Worm (Caenorhabditis elegans) whole organism, young adult: ENCODE results near the gene M142.5.

ENCODE experiments used
- B0019.2 ChIP-seq: fragments of 200-800 bp; sonication (Bioruptor generic); conservative IDR thresholded peaks from 2 replicates; pipeline ENCODE4 v1.3.6; 2022; ENCODE audit warnings: missing genetic modification reagents, missing genetic modification characterization, missing compliant biosample characterization
- C06A6.2 ChIP-seq: fragments of 200-800 bp; sonication (Bioruptor generic); conservative IDR thresholded peaks from 2 replicates; pipeline ENCODE4 v1.3.6; 2022; ENCODE audit warnings: missing genetic modification characterization, missing compliant biosample characterization
- D2030.7 ChIP-seq: fragments of 200-800 bp; sonication (Bioruptor generic); IDR thresholded peaks from 2 replicates; pipeline ENCODE4 v1.3.6; 2022; ENCODE audit warnings: missing genetic modification reagents, missing genetic modification characterization, missing compliant biosample characterization
- F23B12.7 ChIP-seq: sonication (generic microtip); optimal IDR thresholded peaks from 2 replicates; lab custom pipeline; 2017; ENCODE audit warnings: missing genetic modification characterization, mild to moderate bottlenecking, missing compliant biosample characterization, antibody characterized with exemption, moderate library complexity; ENCODE audit not compliant: insufficient read depth
- F33H1.4 ChIP-seq: fragments of 200-800 bp; sonication (Bioruptor generic); IDR thresholded peaks from 2 replicates; pipeline ENCODE4 v1.3.6; 2022; ENCODE audit warnings: missing genetic modification reagents, missing genetic modification characterization, missing compliant biosample characterization
- F49E8.2 ChIP-seq: sonication (generic microtip); optimal IDR thresholded peaks from 3 replicates; lab custom pipeline; 2017; ENCODE audit warnings: missing genetic modification characterization, mild to moderate bottlenecking, missing compliant biosample characterization, antibody characterized with exemption, moderate library complexity; ENCODE audit not compliant: insufficient read depth
- F55B11.4 ChIP-seq: sonication (generic microtip); optimal IDR thresholded peaks from 2 replicates; lab custom pipeline; 2016; ENCODE audit warnings: missing compliant biosample characterization, missing genetic modification characterization, borderline replicate concordance; ENCODE audit not compliant: insufficient read depth
- T07F8.4 ChIP-seq: sonication (generic microtip); optimal IDR thresholded peaks from 2 replicates; lab custom pipeline; 2016; ENCODE audit warnings: mild to moderate bottlenecking, missing genetic modification characterization, moderate library complexity, missing compliant biosample characterization
- Y56A3A.18 ChIP-seq: fragments of 200-800 bp; sonication (Bioruptor generic); IDR thresholded peaks from 2 replicates; pipeline ENCODE4 v1.3.6; 2022; ENCODE audit warnings: missing genetic modification reagents, missing genetic modification characterization, missing compliant biosample characterization
- Y79H2A.3 ChIP-seq: fragments of 200-800 bp; sonication (Bioruptor generic); conservative IDR thresholded peaks from 2 replicates; pipeline ENCODE4 v1.3.6; 2022; ENCODE audit warnings: missing genetic modification reagents, missing genetic modification characterization, missing compliant biosample characterization
- ZK185.1 ChIP-seq: sonication (generic microtip); optimal IDR thresholded peaks from 2 replicates; lab custom pipeline; 2016; ENCODE audit warnings: mild to moderate bottlenecking, missing genetic modification characterization, missing compliant biosample characterization; ENCODE audit not compliant: poor library complexity, severe bottlenecking
- ama-1 ChIP-seq, 3 experiments: fragments of 150-350 bp in 1 of 3; sonication (generic microtip) in 2 of 3; optimal IDR thresholded peaks; 2 replicates each; lab custom pipeline; 2014 to 2018; ENCODE audit warnings: missing biosample characterization in 2 of 3, missing genetic modification characterization in 2 of 3, missing genetic modification reagents in 2 of 3
- atf-7 ChIP-seq: sonication (generic microtip); optimal IDR thresholded peaks from 2 replicates; lab custom pipeline; 2017; ENCODE audit warnings: mild to moderate bottlenecking, missing genetic modification characterization, missing compliant biosample characterization
- athp-1 ChIP-seq: sonication (generic microtip); optimal IDR thresholded peaks from 2 replicates; lab custom pipeline; 2017; ENCODE audit warnings: mild to moderate bottlenecking, missing genetic modification characterization, missing compliant biosample characterization
- attf-5 ChIP-seq: fragments of 200-800 bp; sonication (Bioruptor generic); optimal IDR thresholded peaks from 2 replicates; lab custom pipeline; 2018; ENCODE audit warnings: mild to moderate bottlenecking, missing genetic modification characterization, missing compliant biosample characterization
- bed-2 ChIP-seq: fragments of 200-800 bp; sonication (Bioruptor generic); IDR thresholded peaks from 2 replicates; pipeline ENCODE4 v1.3.6; 2022; ENCODE audit warnings: missing genetic modification reagents, missing genetic modification characterization, missing compliant biosample characterization
- ccch-3 ChIP-seq: fragments of 200-800 bp; sonication (Bioruptor generic); optimal IDR thresholded peaks from 2 replicates; lab custom pipeline; 2018; ENCODE audit warnings: mild to moderate bottlenecking, missing genetic modification characterization, missing compliant biosample characterization
- ceh-91 ChIP-seq: fragments of 200-800 bp; sonication (Bioruptor generic); IDR thresholded peaks from 2 replicates; pipeline ENCODE4 v1.3.6; 2022; ENCODE audit warnings: missing genetic modification reagents, missing genetic modification characterization, missing compliant biosample characterization
- efl-1 ChIP-seq: fragments of 150-350 bp; optimal IDR thresholded peaks from 2 replicates; lab custom pipeline; 2014; ENCODE audit warnings: missing biosample characterization, missing genetic modification reagents, missing genetic modification characterization
- ekl-4 ChIP-seq: fragments of 200-800 bp; sonication (Bioruptor generic); IDR thresholded peaks from 2 replicates; pipeline ENCODE4 v1.3.6; 2022; ENCODE audit warnings: missing genetic modification reagents, missing genetic modification characterization, missing compliant biosample characterization
- hmg-1.2 ChIP-seq: fragments of 200-800 bp; sonication (Bioruptor generic); IDR thresholded peaks from 2 replicates; pipeline ENCODE4 v1.3.6; 2022; ENCODE audit warnings: missing genetic modification reagents, missing genetic modification characterization, missing compliant biosample characterization
- hsf-1 ChIP-seq: fragments of 200-800 bp; sonication (Bioruptor generic); IDR thresholded peaks from 2 replicates; pipeline ENCODE4 v1.3.6; 2022; ENCODE audit warnings: missing genetic modification reagents, missing genetic modification characterization, missing compliant biosample characterization
- lag-1 ChIP-seq: fragments of 200-800 bp; sonication (Bioruptor generic); IDR thresholded peaks from 2 replicates; pipeline ENCODE4 v1.3.6; 2022; ENCODE audit warnings: missing genetic modification reagents, missing genetic modification characterization, missing compliant biosample characterization
- let-607 ChIP-seq, 2 experiments: fragments of 200-800 bp in 1 of 2; sonication (Bioruptor generic) in 1 of 2; sonication (generic microtip) in 1 of 2; optimal IDR thresholded peaks; 2 replicates each; lab custom pipeline; 2016 to 2018; ENCODE audit warnings: mild to moderate bottlenecking in 2 of 2, missing compliant biosample characterization in 2 of 2, missing genetic modification characterization in 2 of 2, moderate library complexity in 2 of 2, missing genotype in 1 of 2
- lin-35 ChIP-seq, 3 experiments: fragments of 150-350 bp in 2 of 3; sonication (generic microtip) in 1 of 3; optimal IDR thresholded peaks; 2 replicates each; lab custom pipeline; 2014 to 2018; ENCODE audit warnings: missing biosample characterization in 3 of 3, missing genetic modification characterization in 3 of 3, missing genetic modification reagents in 3 of 3
- lin-54 ChIP-seq: fragments of 200-800 bp; sonication (Bioruptor generic); optimal IDR thresholded peaks from 2 replicates; lab custom pipeline; 2018; ENCODE audit warnings: mild to moderate bottlenecking, missing genetic modification characterization, missing compliant biosample characterization
- lsl-1 ChIP-seq: fragments of 200-800 bp; sonication (Bioruptor generic); optimal IDR thresholded peaks from 2 replicates; lab custom pipeline; 2018; ENCODE audit warnings: mild to moderate bottlenecking, missing genetic modification characterization, moderate library complexity, missing compliant biosample characterization
- madf-6 ChIP-seq: fragments of 200-800 bp; sonication (Bioruptor generic); IDR thresholded peaks from 2 replicates; pipeline ENCODE4 v1.3.6; 2022; ENCODE audit warnings: missing genetic modification reagents, missing genetic modification characterization, missing compliant biosample characterization
- madf-8 ChIP-seq: fragments of 200-800 bp; sonication (Bioruptor generic); conservative IDR thresholded peaks from 2 replicates; pipeline ENCODE4 v1.3.6; 2022; ENCODE audit warnings: missing genetic modification reagents, missing genetic modification characterization, missing compliant biosample characterization
- mcd-1 ChIP-seq: fragments of 200-800 bp; sonication (Bioruptor generic); IDR thresholded peaks from 2 replicates; pipeline ENCODE4 v1.3.6; 2022; ENCODE audit warnings: missing genetic modification reagents, missing genetic modification characterization, missing compliant biosample characterization
- mes-4 ChIP-seq: sonication (generic microtip); optimal IDR thresholded peaks from 2 replicates; lab custom pipeline; 2016; ENCODE audit warnings: missing genotype, missing genetic modification characterization, missing compliant biosample characterization
- rcor-1 ChIP-seq: fragments of 200-800 bp; sonication (Bioruptor generic); IDR thresholded peaks from 2 replicates; pipeline ENCODE4 v1.3.6; 2022; ENCODE audit warnings: missing genetic modification reagents, missing genetic modification characterization, missing compliant biosample characterization
- snpc-1.3 ChIP-seq: sonication (generic microtip); optimal IDR thresholded peaks from 2 replicates; lab custom pipeline; 2017; ENCODE audit warnings: missing genetic modification characterization, mild to moderate bottlenecking, missing compliant biosample characterization, antibody characterized with exemption, moderate library complexity, missing genotype, missing genetic modification reagents; ENCODE audit not compliant: insufficient read depth
- snpc-3.4 ChIP-seq: sonication (generic microtip); optimal IDR thresholded peaks from 2 replicates; lab custom pipeline; 2017; ENCODE audit warnings: missing genetic modification characterization, mild to moderate bottlenecking, missing compliant biosample characterization, antibody characterized with exemption, moderate library complexity, missing genotype, missing genetic modification reagents
- snpc-4 ChIP-seq, 5 experiments: fragments of 150-350 bp in 1 of 5; sonication (generic microtip) in 4 of 5; optimal IDR thresholded peaks; 2 replicates each; lab custom pipeline; 2014 to 2018; ENCODE audit warnings: missing genetic modification characterization in 5 of 5, missing biosample characterization in 3 of 5, antibody characterized with exemption in 2 of 5, mild to moderate bottlenecking in 2 of 5, missing compliant biosample characterization in 2 of 5, missing genotype in 2 of 5, moderate library complexity in 2 of 5, missing genetic modification reagents in 1 of 5
- tbx-9 ChIP-seq: sonication (generic microtip); optimal IDR thresholded peaks from 2 replicates; lab custom pipeline; 2016; ENCODE audit warnings: borderline replicate concordance, missing genetic modification characterization, inconsistent platforms, missing compliant biosample characterization
- unc-130 ChIP-seq: sonication (generic microtip); optimal IDR thresholded peaks from 2 replicates; lab custom pipeline; 2016; ENCODE audit warnings: missing genetic modification reagents, missing genetic modification characterization, missing compliant biosample characterization
- xnd-1 ChIP-seq: sonication (generic microtip); optimal IDR thresholded peaks from 2 replicates; lab custom pipeline; 2016; ENCODE audit warnings: missing genotype, missing genetic modification reagents, missing genetic modification characterization, missing compliant biosample characterization
- ztf-6 ChIP-seq: fragments of 200-800 bp; sonication (Bioruptor generic); IDR thresholded peaks from 2 replicates; pipeline ENCODE4 v1.3.6; 2022; ENCODE audit warnings: missing genetic modification reagents, missing genetic modification characterization, missing compliant biosample characterization

The M142.5 gene

DNA sequence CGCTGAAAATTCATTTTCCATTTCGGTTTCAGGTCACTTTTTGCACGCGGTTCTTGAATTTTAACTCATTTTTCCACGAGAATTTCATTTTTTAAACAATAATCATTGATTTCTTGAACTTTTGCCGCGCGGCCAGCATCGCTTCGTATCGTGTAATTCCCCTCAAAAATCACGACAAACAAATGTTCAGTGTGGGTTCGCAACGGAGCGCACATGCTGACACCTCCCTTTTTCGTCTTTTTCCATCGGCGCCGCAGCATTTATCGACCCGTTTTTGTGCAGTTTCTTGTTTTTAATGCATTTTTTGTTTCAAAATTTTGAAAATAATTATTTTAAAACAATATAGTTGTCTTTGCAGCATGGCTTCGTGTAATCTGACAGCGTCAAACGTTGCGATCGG is at the start of gene M142.5:
M142.5 (plus strand) TSS at position 352 of the 400 bp plus-strand sequence.
- TF ChIP-seq F23B12.7 (peak; percentile 27), efl-1 (GFP tag; lab: Kevin White, UChicago) (peak; percentile 10), attf-5 (GFP tag; lab: Kevin White, UChicago) (no peak), hmg-1.2 (GFP tag; lab: Robert Waterston, UW) (peak; percentile 35; the same call in 1 of the 2 replicates), ama-1 (optimal IDR thresholded peaks at IDR 0.05; lab: Kevin White, UChicago) (no peak), ama-1 (GFP tag; optimal IDR thresholded peaks at IDR 0.05; lab: Kevin White, UChicago) (no peak), mcd-1 (GFP tag; lab: Robert Waterston, UW) (peak; percentile 87)

DNA sequence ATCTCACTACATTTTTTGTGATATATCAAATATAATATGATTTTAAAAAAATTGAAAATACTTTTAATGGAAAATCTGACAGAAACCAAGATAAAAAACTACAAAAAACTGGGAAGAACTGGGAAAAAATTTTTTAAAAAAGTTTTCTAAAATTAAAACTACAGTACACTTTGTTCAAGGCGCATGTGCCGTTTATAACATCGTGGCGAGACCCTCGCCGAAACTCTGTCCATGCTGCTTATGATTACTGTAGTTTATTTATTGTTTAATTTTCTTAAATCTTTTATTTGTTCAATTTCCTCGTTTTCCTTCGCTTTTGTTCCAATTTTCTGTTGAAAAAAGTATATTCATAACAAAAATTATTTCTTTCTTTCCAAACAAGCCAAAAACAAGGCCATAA is 49.5 kb upstream of the M142.5 start, which contains the start of gene athp-1:
athp-1 (plus strand) TSS at position 305 of the 400 bp plus-strand sequence.
- TF ChIP-seq ceh-91 (peak; percentile 66), ztf-6 (no peak), atf-7 (tag; lab: Kevin White, UChicago) (no peak), lsl-1 (peak; percentile 98), madf-8 (GFP tag; lab: Robert Waterston, UW) (peak; percentile 81), efl-1 (GFP tag; lab: Kevin White, UChicago) (peak; percentile 29), madf-6 (GFP tag; lab: Robert Waterston, UW) (peak; percentile 97), C06A6.2 (no peak), xnd-1 (tag; lab: Kevin White, UChicago) (peak; percentile 84), hsf-1 (GFP tag; lab: Robert Waterston, UW) (0 out of 2 replicates have a peak, but pooled peaks have one; percentile 55), F33H1.4 (GFP tag; lab: Robert Waterston, UW) (peak; percentile 95), snpc-3.4 (tag; lab: Kevin White, UChicago) (peak; percentile 42), F49E8.2 (tag; lab: Kevin White, UChicago) (peak; percentile 11), athp-1 (peak; percentile 65), lag-1 (GFP tag; lab: Robert Waterston, UW) (no peak), lin-54 (peak; percentile 65), D2030.7 (GFP tag; lab: Robert Waterston, UW) (peak; percentile 86), mcd-1 (GFP tag; lab: Robert Waterston, UW) (peak; percentile 33; the same call in 1 of the 2 replicates), unc-130 (GFP tag; lab: Kevin White, UChicago) (peak; percentile 53), snpc-1.3 (peak; percentile 65), T07F8.4 (tag; lab: Kevin White, UChicago) (no peak)

DNA sequence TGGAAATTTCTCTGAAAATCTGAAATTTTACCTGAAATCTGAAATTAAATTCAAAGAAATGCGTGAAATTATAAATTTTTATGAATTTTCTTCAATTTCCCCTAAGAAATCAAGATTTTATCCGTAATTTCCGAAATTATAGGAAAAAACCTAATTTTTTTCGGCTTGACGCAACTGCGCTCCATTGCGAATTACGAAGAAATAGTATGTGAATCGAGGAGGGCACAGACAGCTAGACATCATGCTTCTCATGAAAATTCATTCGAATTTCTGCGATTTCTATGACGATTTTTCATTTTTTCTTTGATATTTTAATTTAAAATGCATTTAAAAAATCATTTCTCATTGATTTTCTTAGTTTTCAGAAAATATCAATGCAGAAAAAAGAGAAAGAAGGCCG is 49.0 kb upstream of the M142.5 start:
- TF ChIP-seq hmg-1.2 (GFP tag; lab: Robert Waterston, UW) (peak; percentile 97), tbx-9 (tag; lab: Kevin White, UChicago) (no peak), ekl-4 (no peak), bed-2 (no peak), Y56A3A.18 (no peak), madf-6 (GFP tag; lab: Robert Waterston, UW) (peak; percentile 56), let-607 (tag; optimal IDR thresholded peaks at IDR 0.05; lab: Kevin White, UChicago) (no peak), B0019.2 (GFP tag; lab: Robert Waterston, UW) (no peak), lin-35 (GFP tag; optimal IDR thresholded peaks at IDR 0.05; lab: Kevin White, UChicago) (peak in 1 of 3 experiments; percentile 13), F23B12.7 (peak; percentile 3), rcor-1 (GFP tag; lab: Robert Waterston, UW) (no peak), ZK185.1 (no peak), ztf-6 (no peak), mcd-1 (GFP tag; lab: Robert Waterston, UW) (peak; percentile 94), mes-4 (tag; lab: Kevin White, UChicago) (no peak), ccch-3 (GFP tag; lab: Kevin White, UChicago) (no peak), lin-54 (peak; percentile 6), F33H1.4 (GFP tag; lab: Robert Waterston, UW) (peak; percentile 43), athp-1 (peak; percentile 1), snpc-3.4 (tag; lab: Kevin White, UChicago) (no peak), F55B11.4 (no peak), attf-5 (GFP tag; lab: Kevin White, UChicago) (peak; percentile 42), snpc-4 (GFP tag; optimal IDR thresholded peaks at IDR 0.05; lab: Kevin White, UChicago) (no peak), snpc-4 (tag; optimal IDR thresholded peaks at IDR 0.05; lab: Kevin White, UChicago) (peak in 1 of 4 experiments; percentile 29), Y79H2A.3 (GFP tag; lab: Robert Waterston, UW) (no peak)
